Fruit fly (Drosophila melanogaster) whole organism, pupa: ENCODE data around the gene CG42376.
A peak's percentile ranks its signal among the peaks of the same experiment; 100 is the strongest.

Experiments
- CG12605 ChIP-seq: fragments of 200-800 bp; sonication (Bioruptor generic); IDR thresholded peaks from 2 replicates; pipeline ENCODE4 v1.3.6; 2022; ENCODE audit warnings: missing biosample characterization, missing genetic modification characterization
- CG8159 ChIP-seq: fragments of 200-800 bp; sonication (Bioruptor generic); optimal IDR thresholded peaks from 3 replicates; lab custom pipeline; 2018; ENCODE audit warnings: missing biosample characterization, mild to moderate bottlenecking, missing genetic modification characterization, moderate library complexity
- EcR ChIP-seq: fragments of 200-800 bp; sonication (Bioruptor generic); optimal IDR thresholded peaks from 3 replicates; lab custom pipeline; 2019; ENCODE audit warnings: missing biosample characterization, missing genetic modification characterization, mild to moderate bottlenecking, moderate library complexity, missing genetic modification reagents
- Ets98B ChIP-seq: fragments of 200-800 bp; sonication (Bioruptor generic); IDR thresholded peaks from 2 replicates; pipeline ENCODE4 v1.3.6; 2022; ENCODE audit warnings: missing biosample characterization, missing genetic modification characterization
- Snoo ChIP-seq: fragments of 200-800 bp; sonication (Bioruptor generic); optimal IDR thresholded peaks from 3 replicates; lab custom pipeline; 2017; ENCODE audit warnings: missing biosample characterization, mild to moderate bottlenecking, missing genetic modification characterization, inconsistent platforms

- no peak for TF ChIP-seq Snoo
- no peak for TF ChIP-seq Ets98B (GFP tag; lab: Robert Waterston, UW)
- no peak for TF ChIP-seq EcR (GFP tag; lab: Kevin White, UChicago)
- peak; percentile 26 for TF ChIP-seq CG8159 (tag; lab: Kevin White, UChicago)
- no peak for TF ChIP-seq CG12605 (GFP tag; lab: Robert Waterston, UW)
Observed at dm6 chrX:262836-263235, 8.2 kb downstream of the CG42376 start.
